Fruit fly (Drosophila melanogaster) whole organism, embryonic: Measurements from ENCODE around the gene Rsph3.
A peak's percentile ranks its signal among the peaks of the same experiment; 100 is the strongest.

ENCODE experiments used
- Aef1 ChIP-seq: fragments of 200-800 bp; sonication (Bioruptor generic); IDR thresholded peaks from 3 replicates; pipeline ENCODE4 v1.3.6; 2022; ENCODE audit warnings: missing biosample characterization, missing genetic modification characterization
- Atf-2 ChIP-seq: fragments of 200-800 bp; sonication (Bioruptor generic); optimal IDR thresholded peaks from 2 replicates; lab custom pipeline; 2016; ENCODE audit warnings: missing biosample characterization, missing genetic modification characterization
- CG10274 ChIP-seq: fragments of 200-800 bp; sonication (Bioruptor generic); optimal IDR thresholded peaks from 3 replicates; lab custom pipeline; 2017; ENCODE audit warnings: missing biosample characterization, mild to moderate bottlenecking, missing genetic modification characterization
- CG11093 ChIP-seq: fragments of 200-800 bp; sonication (Bioruptor generic); IDR thresholded peaks from 3 replicates; pipeline ENCODE4 v1.3.6; 2022; ENCODE audit warnings: missing biosample characterization, missing genetic modification characterization
- CG11696 ChIP-seq: fragments of 200-800 bp; sonication (Bioruptor generic); IDR thresholded peaks from 2 replicates; pipeline ENCODE4 v1.3.6; 2022; ENCODE audit warnings: missing biosample characterization, missing genetic modification characterization
- CG12071 ChIP-seq: fragments of 200-800 bp; sonication (Bioruptor generic); optimal IDR thresholded peaks from 3 replicates; lab custom pipeline; 2018; ENCODE audit warnings: missing biosample characterization, mild to moderate bottlenecking, missing genetic modification characterization
- CG12391 ChIP-seq: fragments of 200-800 bp; sonication (Bioruptor generic); optimal IDR thresholded peaks from 3 replicates; lab custom pipeline; 2018; ENCODE audit warnings: missing biosample characterization, mild to moderate bottlenecking, missing genetic modification characterization, moderate library complexity
- CG13894 ChIP-seq: fragments of 200-800 bp; sonication (Bioruptor generic); optimal IDR thresholded peaks from 3 replicates; lab custom pipeline; 2018; ENCODE audit warnings: missing biosample characterization, mild to moderate bottlenecking, missing genetic modification characterization, moderate library complexity
- CG14710 ChIP-seq: fragments of 200-800 bp; sonication (Bioruptor generic); optimal IDR thresholded peaks from 3 replicates; lab custom pipeline; 2019; ENCODE audit warnings: missing biosample characterization, mild to moderate bottlenecking, missing genetic modification characterization, moderate library complexity
- CG1603 ChIP-seq: fragments of 200-800 bp; sonication (Bioruptor generic); optimal IDR thresholded peaks from 2 replicates; lab custom pipeline; 2019; ENCODE audit warnings: missing biosample characterization, mild to moderate bottlenecking, missing genetic modification characterization, moderate library complexity
- CG2116 ChIP-seq: fragments of 200-800 bp; sonication (Bioruptor generic); optimal IDR thresholded peaks from 3 replicates; lab custom pipeline; 2018; ENCODE audit warnings: missing biosample characterization, mild to moderate bottlenecking, missing genetic modification characterization
- CG2202 ChIP-seq: fragments of 200-800 bp; sonication (Bioruptor generic); optimal IDR thresholded peaks from 2 replicates; lab custom pipeline; 2018; ENCODE audit warnings: missing biosample characterization, mild to moderate bottlenecking, missing genetic modification characterization
- CG3838 ChIP-seq: fragments of 200-800 bp; sonication (Bioruptor generic); optimal IDR thresholded peaks from 3 replicates; lab custom pipeline; 2016; ENCODE audit warnings: missing biosample characterization, missing genetic modification characterization
- CG3995 ChIP-seq: fragments of 200-800 bp; sonication (Bioruptor generic); optimal IDR thresholded peaks from 3 replicates; lab custom pipeline; 2016; ENCODE audit warnings: missing biosample characterization, missing genetic modification characterization
- CG4282 ChIP-seq: fragments of 200-800 bp; sonication (Bioruptor generic); optimal IDR thresholded peaks from 2 replicates; lab custom pipeline; 2016; ENCODE audit warnings: missing biosample characterization, missing genetic modification characterization
- CG4328 ChIP-seq: fragments of 200-800 bp; sonication (Bioruptor generic); optimal IDR thresholded peaks from 3 replicates; lab custom pipeline; 2017; ENCODE audit warnings: missing biosample characterization, missing genetic modification reagents, missing genetic modification characterization
- CG4854 ChIP-seq: fragments of 200-800 bp; sonication (Bioruptor generic); optimal IDR thresholded peaks from 2 replicates; lab custom pipeline; 2016; ENCODE audit warnings: missing biosample characterization, missing genetic modification characterization, inconsistent platforms
- CG5180 ChIP-seq: fragments of 200-800 bp; sonication (Bioruptor generic); optimal IDR thresholded peaks from 3 replicates; lab custom pipeline; 2017; ENCODE audit warnings: missing biosample characterization, missing genetic modification characterization, mild to moderate bottlenecking, moderate library complexity, missing genetic modification reagents
- CG5953 ChIP-seq: fragments of 200-800 bp; sonication (Bioruptor generic); IDR thresholded peaks from 2 replicates; pipeline ENCODE4 v1.3.6; 2022; ENCODE audit warnings: missing biosample characterization, missing genetic modification characterization
- CG7271 ChIP-seq: fragments of 200-800 bp; sonication (Bioruptor generic); optimal IDR thresholded peaks from 2 replicates; lab custom pipeline; 2018; ENCODE audit warnings: missing biosample characterization, mild to moderate bottlenecking, missing genetic modification characterization, moderate library complexity
- CG7372 ChIP-seq: fragments of 200-800 bp; sonication (Bioruptor generic); IDR thresholded peaks from 2 replicates; pipeline ENCODE4 v1.3.6; 2022; ENCODE audit warnings: missing biosample characterization, missing genetic modification characterization
- CG8478 ChIP-seq: fragments of >200 bp; optimal IDR thresholded peaks from 2 replicates; lab custom pipeline; 2018
- CkIIα-i1 ChIP-seq: fragments of 200-800 bp; sonication (Bioruptor generic); IDR thresholded peaks from 2 replicates; pipeline ENCODE4 v1.3.6; 2022; ENCODE audit warnings: missing biosample characterization, missing genetic modification characterization
- Drgx ChIP-seq: fragments of 200-800 bp; sonication (Bioruptor generic); IDR thresholded peaks from 2 replicates; pipeline ENCODE4 v1.3.6; 2022; ENCODE audit warnings: missing biosample characterization, missing genetic modification characterization
- Gsc ChIP-seq: fragments of 200-800 bp; sonication (Bioruptor generic); IDR thresholded peaks from 2 replicates; pipeline ENCODE4 v1.3.6; 2022; ENCODE audit warnings: missing biosample characterization, missing genetic modification characterization
- HHEX ChIP-seq: fragments of 200-800 bp; sonication (Bioruptor generic); optimal IDR thresholded peaks from 3 replicates; lab custom pipeline; 2017; ENCODE audit warnings: missing biosample characterization, mild to moderate bottlenecking, missing genetic modification characterization, missing genetic modification reagents
- Hmr ChIP-seq: fragments of 200-800 bp; sonication (Bioruptor generic); optimal IDR thresholded peaks from 3 replicates; lab custom pipeline; 2017; ENCODE audit warnings: mild to moderate bottlenecking, missing biosample characterization, missing genetic modification reagents, missing genetic modification characterization
- Lim3 ChIP-seq: fragments of 200-800 bp; sonication (Bioruptor generic); IDR thresholded peaks from 2 replicates; pipeline ENCODE4 v1.3.6; 2022; ENCODE audit warnings: missing biosample characterization, missing genetic modification characterization
- Mrtf ChIP-seq: fragments of 200-800 bp; sonication (Bioruptor generic); IDR thresholded peaks from 3 replicates; pipeline ENCODE4 v1.3.6; 2022; ENCODE audit warnings: missing biosample characterization, missing genetic modification characterization
- NC2β ChIP-seq: fragments of 200-800 bp; sonication (Bioruptor generic); optimal IDR thresholded peaks from 2 replicates; lab custom pipeline; 2016; ENCODE audit warnings: missing biosample characterization, missing genetic modification characterization
- Nf-YC ChIP-seq: fragments of 200-800 bp; optimal IDR thresholded peaks from 3 replicates; lab custom pipeline; 2019; ENCODE audit warnings: missing biosample characterization, mild to moderate bottlenecking, missing genetic modification characterization, moderate library complexity
- Oli ChIP-seq: fragments of 200-800 bp; sonication (Bioruptor generic); optimal IDR thresholded peaks from 2 replicates; lab custom pipeline; 2018; ENCODE audit warnings: missing biosample characterization, mild to moderate bottlenecking, missing genetic modification characterization, moderate library complexity
- Opbp ChIP-seq: fragments of 200-800 bp; sonication (Bioruptor generic); IDR thresholded peaks from 3 replicates; pipeline ENCODE4 v1.3.6; 2022; ENCODE audit warnings: missing biosample characterization, missing genetic modification characterization; ENCODE audit not compliant: partially characterized antibody
- Rx ChIP-seq: fragments of 200-800 bp; sonication (Bioruptor generic); IDR thresholded peaks from 2 replicates; pipeline ENCODE4 v1.3.6; 2022; ENCODE audit warnings: missing biosample characterization, missing genetic modification characterization
- Side ChIP-seq: fragments of 200-800 bp; sonication (Bioruptor generic); optimal IDR thresholded peaks from 2 replicates; lab custom pipeline; 2016; ENCODE audit warnings: missing biosample characterization, missing genetic modification characterization
- Ssrp ChIP-seq: fragments of 200-800 bp; sonication (Bioruptor generic); optimal IDR thresholded peaks from 2 replicates; lab custom pipeline; 2018; ENCODE audit warnings: missing biosample characterization, mild to moderate bottlenecking, missing genetic modification characterization, moderate library complexity
- ap ChIP-seq: fragments of 200-800 bp; sonication (Bioruptor generic); IDR thresholded peaks from 2 replicates; pipeline ENCODE4 v1.3.6; 2022; ENCODE audit warnings: missing biosample characterization, missing genetic modification characterization
- cas ChIP-seq: fragments of 200-800 bp; sonication (Bioruptor generic); IDR thresholded peaks from 2 replicates; pipeline ENCODE4 v1.3.6; 2022; ENCODE audit warnings: missing biosample characterization, missing genetic modification characterization
- ci ChIP-seq: fragments of 200-800 bp; sonication (Bioruptor generic); IDR thresholded peaks from 3 replicates; pipeline ENCODE4 v1.3.6; 2022; ENCODE audit warnings: missing biosample characterization, missing genetic modification characterization
- disco-r ChIP-seq: fragments of 200-800 bp; sonication (Bioruptor generic); optimal IDR thresholded peaks from 2 replicates; lab custom pipeline; 2016; ENCODE audit warnings: missing biosample characterization, missing genetic modification characterization
- dmrt99B ChIP-seq: fragments of 200-800 bp; sonication (Bioruptor generic); optimal IDR thresholded peaks from 2 replicates; lab custom pipeline; 2018; ENCODE audit warnings: missing biosample characterization, mild to moderate bottlenecking, missing genetic modification characterization, moderate library complexity
- esg ChIP-seq: fragments of 200-800 bp; sonication (Bioruptor generic); conservative IDR thresholded peaks from 2 replicates; pipeline ENCODE4 v1.3.6; 2022; ENCODE audit warnings: missing biosample characterization, missing genetic modification characterization
- fd96Cb ChIP-seq: fragments of 200-800 bp; sonication (Bioruptor generic); optimal IDR thresholded peaks from 2 replicates; lab custom pipeline; 2018; ENCODE audit warnings: missing biosample characterization, mild to moderate bottlenecking, missing genetic modification characterization, moderate library complexity
- her ChIP-seq: fragments of 200-800 bp; sonication (Bioruptor generic); optimal IDR thresholded peaks from 2 replicates; lab custom pipeline; 2016; ENCODE audit warnings: missing biosample characterization, missing genetic modification characterization
- jumu ChIP-seq: fragments of 200-800 bp; sonication (Bioruptor generic); optimal IDR thresholded peaks from 3 replicates; lab custom pipeline; 2016; ENCODE audit warnings: missing biosample characterization, missing genetic modification characterization
- mirr ChIP-seq: fragments of 200-800 bp; sonication (Bioruptor generic); optimal IDR thresholded peaks from 3 replicates; lab custom pipeline; 2018; ENCODE audit warnings: missing biosample characterization, mild to moderate bottlenecking, missing genetic modification characterization
- otp ChIP-seq: fragments of 200-800 bp; sonication (Bioruptor generic); IDR thresholded peaks from 3 replicates; pipeline ENCODE4, ENCODE4 v1.3.6; 2022; ENCODE audit warnings: missing biosample characterization, missing genetic modification characterization
- pb ChIP-seq: fragments of 200-800 bp; sonication (Bioruptor generic); optimal IDR thresholded peaks from 3 replicates; lab custom pipeline; 2016; ENCODE audit warnings: missing biosample characterization, missing genetic modification characterization
- salm ChIP-seq: fragments of 200-800 bp; sonication (Bioruptor generic); optimal IDR thresholded peaks from 2 replicates; lab custom pipeline; 2018; ENCODE audit warnings: missing biosample characterization, mild to moderate bottlenecking, missing genetic modification characterization
- sens-2 ChIP-seq: fragments of 200-800 bp; sonication (Bioruptor generic); IDR thresholded peaks from 2 replicates; pipeline ENCODE4 v1.3.6; 2022; ENCODE audit warnings: missing biosample characterization, missing genetic modification characterization
- shn ChIP-seq: fragments of 200-800 bp; sonication (Bioruptor generic); optimal IDR thresholded peaks from 3 replicates; lab custom pipeline; 2016; ENCODE audit warnings: missing biosample characterization, missing genetic modification characterization

The Rsph3 gene

dm6 chr3L:6708995-6709606 lies 53.9 kb downstream of the Rsph3 start (continued):
- TF ChIP-seq CG4282 (GFP tag; lab: Kevin White, UChicago) (no peak), CG14710 (tag; lab: Kevin White, UChicago) (peak; percentile 26), CG11696 (GFP tag; lab: Robert Waterston, UW) (peak; percentile 68), Side (GFP tag; lab: Kevin White, UChicago) (peak; percentile 76), Gsc (GFP tag; lab: Robert Waterston, UW) (no peak), CG13894 (peak; percentile 72), CG1603 (tag; lab: Kevin White, UChicago) (peak; percentile 84), CG2202 (peak; percentile 32), CG2116 (GFP tag; lab: Kevin White, UChicago) (peak; percentile 58), Hmr (peak; percentile 97), salm (tag; lab: Kevin White, UChicago) (peak; percentile 68), NC2β (GFP tag; lab: Kevin White, UChicago) (peak; percentile 58), CkIIα-i1 (no peak), Aef1 (GFP tag; lab: Robert Waterston, UW) (peak; percentile 70), pb (GFP tag; lab: Kevin White, UChicago) (peak; percentile 74), disco-r (GFP tag; lab: Kevin White, UChicago) (peak; percentile 90), Atf-2 (GFP tag; lab: Kevin White, UChicago) (peak; percentile 40), Rx (GFP tag; lab: Robert Waterston, UW) (peak; percentile 82), esg (peak; percentile 35; the same call in 1 of the 2 replicates), CG7271 (tag; lab: Kevin White, UChicago) (peak; percentile 82), CG3838 (GFP tag; lab: Kevin White, UChicago) (peak; percentile 52), dmrt99B (peak; percentile 67), fd96Cb (peak; percentile 47), sens-2 (GFP tag; lab: Robert Waterston, UW) (peak; percentile 90), HHEX (GFP tag; lab: Kevin White, UChicago) (peak; percentile 89), CG5180 (GFP tag; lab: Kevin White, UChicago) (peak; percentile 59), CG12391 (tag; lab: Kevin White, UChicago) (peak; percentile 75), CG8478 (lab: Kevin White, UChicago) (no peak), CG4328 (GFP tag; lab: Kevin White, UChicago) (peak; percentile 79), shn (GFP tag; lab: Kevin White, UChicago) (peak; percentile 13), CG5953 (peak; percentile 64; the same call in 1 of the 2 replicates), Opbp (GFP tag; lab: Robert Waterston, UW) (no peak), CG4854 (GFP tag; lab: Kevin White, UChicago) (peak; percentile 85), cas (peak; percentile 49; the same call in 1 of the 2 replicates), CG12071 (GFP tag; lab: Kevin White, UChicago) (peak; percentile 91), Ssrp (no peak), CG7372 (GFP tag; lab: Robert Waterston, UW) (peak; percentile 79), Lim3 (GFP tag; lab: Robert Waterston, UW) (no peak), Drgx (GFP tag; lab: Robert Waterston, UW) (peak; percentile 35; the same call in 1 of the 2 replicates), Nf-YC (peak; percentile 33), jumu (GFP tag; lab: Kevin White, UChicago) (peak; percentile 39), mirr (GFP tag; lab: Kevin White, UChicago) (peak; percentile 96), CG3995 (GFP tag; lab: Kevin White, UChicago) (peak; percentile 69), CG10274 (GFP tag; lab: Kevin White, UChicago) (peak; percentile 80), Mrtf (GFP tag; lab: Robert Waterston, UW) (peak; percentile 82), ci (GFP tag; lab: Robert Waterston, UW) (peak; percentile 98), ap (GFP tag; lab: Robert Waterston, UW) (peak; percentile 77), CG11093 (GFP tag; lab: Robert Waterston, UW) (peak; percentile 25; the same call in 2 of the 3 replicates), her (GFP tag; lab: Kevin White, UChicago) (peak; percentile 70), Oli (tag; lab: Kevin White, UChicago) (peak; percentile 64), otp (GFP tag; lab: Robert Waterston, UW) (peak; percentile 82; the same call in 2 of the 3 replicates)
